Worm (Caenorhabditis elegans): ENCODE data around the gene tni-3.

DNA sequence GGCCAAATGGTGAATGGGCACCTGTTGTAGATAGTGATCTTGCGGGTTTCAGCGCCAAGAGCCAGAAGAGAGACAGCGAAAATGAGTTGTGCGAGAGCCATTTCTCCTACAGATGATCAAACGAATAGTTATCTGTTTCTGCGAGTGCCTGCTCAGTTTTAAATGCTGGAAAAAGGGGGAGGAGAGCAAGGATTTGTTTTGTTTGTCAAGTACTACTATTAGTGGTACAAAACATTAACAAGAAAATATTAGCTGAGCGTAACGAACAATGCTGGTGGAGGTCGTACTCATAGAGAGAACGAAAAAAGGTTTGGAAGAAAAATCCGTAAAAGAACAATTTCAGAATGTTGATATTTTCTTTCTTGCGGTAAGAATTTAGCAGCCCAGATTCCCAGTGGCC, 36.5 kb upstream of the tni-3 start, which contains the start of gene thn-4:
- no peak for TF ChIP-seq ceh-16 (tag; optimal IDR thresholded peaks at IDR 0.05)
- TF ChIP-seq unc-55 (GFP tag; optimal IDR thresholded peaks at IDR 0.05), result no peak
- TF ChIP-seq lin-13 (GFP tag; optimal IDR thresholded peaks at IDR 0.05), result no peak
- no peak for TF ChIP-seq egl-27 (tag; optimal IDR thresholded peaks at IDR 0.05)

Measured in whole organism, L2 larva.